Worm (Caenorhabditis elegans) whole organism, young adult: ENCODE results near the gene ZK1320.9.

Experiments
- B0261.1 ChIP-seq: sonication (generic microtip); optimal IDR thresholded peaks from 2 replicates; lab custom pipeline; 2016; ENCODE audit warnings: mild to moderate bottlenecking, missing genetic modification characterization, moderate library complexity, missing compliant biosample characterization
- B0336.3 ChIP-seq: fragments of 200-800 bp; sonication (Bioruptor generic); IDR thresholded peaks from 2 replicates; pipeline ENCODE4 v1.3.6; 2022; ENCODE audit warnings: missing genetic modification characterization, missing compliant biosample characterization
- C17E4.6 ChIP-seq: fragments of 200-800 bp; sonication (Bioruptor generic); IDR thresholded peaks from 2 replicates; pipeline ENCODE4 v1.3.6; 2022; ENCODE audit warnings: missing genetic modification reagents, missing genetic modification characterization, missing compliant biosample characterization
- D2030.7 ChIP-seq: fragments of 200-800 bp; sonication (Bioruptor generic); IDR thresholded peaks from 2 replicates; pipeline ENCODE4 v1.3.6; 2022; ENCODE audit warnings: missing genetic modification reagents, missing genetic modification characterization, missing compliant biosample characterization
- F10E7.11 ChIP-seq: sonication (generic microtip); optimal IDR thresholded peaks from 2 replicates; lab custom pipeline; 2017; ENCODE audit warnings: mild to moderate bottlenecking, missing genetic modification characterization, moderate library complexity, missing compliant biosample characterization
- Y56A3A.18 ChIP-seq: fragments of 200-800 bp; sonication (Bioruptor generic); IDR thresholded peaks from 2 replicates; pipeline ENCODE4 v1.3.6; 2022; ENCODE audit warnings: missing genetic modification reagents, missing genetic modification characterization, missing compliant biosample characterization
- Y67H2A.10 ChIP-seq: fragments of 200-800 bp; sonication (Bioruptor generic); conservative IDR thresholded peaks from 2 replicates; pipeline ENCODE4 v1.3.6; 2022; ENCODE audit warnings: missing genetic modification reagents, missing genetic modification characterization, missing compliant biosample characterization
- Y79H2A.3 ChIP-seq: fragments of 200-800 bp; sonication (Bioruptor generic); conservative IDR thresholded peaks from 2 replicates; pipeline ENCODE4 v1.3.6; 2022; ENCODE audit warnings: missing genetic modification reagents, missing genetic modification characterization, missing compliant biosample characterization
- athp-1 ChIP-seq: sonication (generic microtip); optimal IDR thresholded peaks from 2 replicates; lab custom pipeline; 2017; ENCODE audit warnings: mild to moderate bottlenecking, missing genetic modification characterization, missing compliant biosample characterization
- attf-3 ChIP-seq: fragments of 200-800 bp; sonication (Bioruptor generic); conservative IDR thresholded peaks from 2 replicates; pipeline ENCODE4 v1.3.6; 2022; ENCODE audit warnings: missing genetic modification reagents, missing genetic modification characterization, missing compliant biosample characterization
- attf-6 ChIP-seq: fragments of 200-800 bp; sonication (Bioruptor generic); IDR thresholded peaks from 2 replicates; pipeline ENCODE4 v1.3.6; 2022; ENCODE audit warnings: missing genetic modification reagents, missing genetic modification characterization, missing compliant biosample characterization
- bed-1 ChIP-seq: fragments of 200-800 bp; sonication (Bioruptor generic); IDR thresholded peaks from 2 replicates; pipeline ENCODE4 v1.3.6; 2022; ENCODE audit warnings: missing genetic modification reagents, missing genetic modification characterization, missing compliant biosample characterization
- ceh-27 ChIP-seq: fragments of 200-800 bp; sonication (Bioruptor generic); optimal IDR thresholded peaks from 2 replicates; lab custom pipeline; 2018; ENCODE audit warnings: mild to moderate bottlenecking, missing genetic modification characterization, moderate library complexity, missing compliant biosample characterization
- ceh-91 ChIP-seq: fragments of 200-800 bp; sonication (Bioruptor generic); IDR thresholded peaks from 2 replicates; pipeline ENCODE4 v1.3.6; 2022; ENCODE audit warnings: missing genetic modification reagents, missing genetic modification characterization, missing compliant biosample characterization
- chd-7 ChIP-seq: sonication (generic microtip); optimal IDR thresholded peaks from 2 replicates; lab custom pipeline; 2016; ENCODE audit warnings: mild to moderate bottlenecking, missing genetic modification characterization, moderate library complexity, missing compliant biosample characterization
- die-1 ChIP-seq: sonication (generic microtip); optimal IDR thresholded peaks from 2 replicates; lab custom pipeline; 2016; ENCODE audit warnings: missing genotype, mild to moderate bottlenecking, missing genetic modification characterization, missing compliant biosample characterization
- dox-1 ChIP-seq: fragments of 200-800 bp; sonication (Bioruptor generic); IDR thresholded peaks from 2 replicates; pipeline ENCODE4 v1.3.6; 2022; ENCODE audit warnings: missing genetic modification reagents, missing genetic modification characterization, missing compliant biosample characterization
- dpff-1 ChIP-seq: sonication (generic microtip); optimal IDR thresholded peaks from 2 replicates; lab custom pipeline; 2017; ENCODE audit warnings: mild to moderate bottlenecking, missing genetic modification characterization, missing compliant biosample characterization
- dpl-1 ChIP-seq: fragments of 150-350 bp; optimal IDR thresholded peaks from 2 replicates; lab custom pipeline; 2014; ENCODE audit warnings: missing biosample characterization, missing genetic modification reagents, missing genetic modification characterization
- egl-44 ChIP-seq: fragments of 200-800 bp; sonication (Bioruptor generic); IDR thresholded peaks from 2 replicates; pipeline ENCODE4 v1.3.6; 2022; ENCODE audit warnings: missing genetic modification reagents, missing genetic modification characterization, missing compliant biosample characterization
- egrh-3 ChIP-seq: fragments of 200-800 bp; sonication (Bioruptor generic); IDR thresholded peaks from 2 replicates; pipeline ENCODE4 v1.3.6; 2022; ENCODE audit warnings: missing genetic modification reagents, missing genetic modification characterization, missing compliant biosample characterization
- gei-17 ChIP-seq: fragments of 200-800 bp; sonication (Bioruptor generic); optimal IDR thresholded peaks from 2 replicates; lab custom pipeline; 2018; ENCODE audit warnings: mild to moderate bottlenecking, missing genetic modification characterization, missing compliant biosample characterization
- hlh-26 ChIP-seq: fragments of 200-800 bp; sonication (Bioruptor generic); conservative IDR thresholded peaks from 2 replicates; pipeline ENCODE4 v1.3.6; 2022; ENCODE audit warnings: missing genetic modification reagents, missing genetic modification characterization, missing compliant biosample characterization
- hsf-1 ChIP-seq: fragments of 200-800 bp; sonication (Bioruptor generic); IDR thresholded peaks from 2 replicates; pipeline ENCODE4 v1.3.6; 2022; ENCODE audit warnings: missing genetic modification reagents, missing genetic modification characterization, missing compliant biosample characterization
- let-526 ChIP-seq: fragments of 200-800 bp; sonication (Bioruptor generic); IDR thresholded peaks from 2 replicates; pipeline ENCODE4 v1.3.6; 2022; ENCODE audit warnings: missing genetic modification reagents, missing genetic modification characterization, missing compliant biosample characterization
- lin-35 ChIP-seq, 3 experiments: fragments of 150-350 bp in 2 of 3; sonication (generic microtip) in 1 of 3; optimal IDR thresholded peaks; 2 replicates each; lab custom pipeline; 2014 to 2018; ENCODE audit warnings: missing biosample characterization in 3 of 3, missing genetic modification characterization in 3 of 3, missing genetic modification reagents in 3 of 3
- lin-54 ChIP-seq: fragments of 200-800 bp; sonication (Bioruptor generic); optimal IDR thresholded peaks from 2 replicates; lab custom pipeline; 2018; ENCODE audit warnings: mild to moderate bottlenecking, missing genetic modification characterization, missing compliant biosample characterization
- madf-6 ChIP-seq: fragments of 200-800 bp; sonication (Bioruptor generic); IDR thresholded peaks from 2 replicates; pipeline ENCODE4 v1.3.6; 2022; ENCODE audit warnings: missing genetic modification reagents, missing genetic modification characterization, missing compliant biosample characterization
- mes-4 ChIP-seq: sonication (generic microtip); optimal IDR thresholded peaks from 2 replicates; lab custom pipeline; 2016; ENCODE audit warnings: missing genotype, missing genetic modification characterization, missing compliant biosample characterization
- nfya-2 ChIP-seq: fragments of 200-800 bp; sonication (Bioruptor generic); IDR thresholded peaks from 2 replicates; pipeline ENCODE4 v1.3.6; 2022; ENCODE audit warnings: missing genetic modification reagents, missing genetic modification characterization, missing compliant biosample characterization
- nhr-120 ChIP-seq: fragments of 200-800 bp; sonication (Bioruptor generic); IDR thresholded peaks from 2 replicates; pipeline ENCODE4 v1.3.6; 2022; ENCODE audit warnings: missing genetic modification characterization, missing compliant biosample characterization
- nhr-90 ChIP-seq: sonication (generic microtip); optimal IDR thresholded peaks from 2 replicates; lab custom pipeline; 2016; ENCODE audit warnings: missing genotype, mild to moderate bottlenecking, missing genetic modification characterization, missing compliant biosample characterization
- pha-4 ChIP-seq: fragments of 150-350 bp; sonication (generic microtip); optimal IDR thresholded peaks from 2 replicates; lab custom pipeline; 2014; ENCODE audit warnings: missing biosample characterization, missing genetic modification reagents, missing genetic modification characterization
- rpc-1 ChIP-seq, 2 experiments: fragments of 150-350 bp in 1 of 2; sonication (generic microtip) in 1 of 2; optimal IDR thresholded peaks; 2 replicates each; lab custom pipeline; 2014 to 2018; ENCODE audit warnings: missing biosample characterization in 1 of 2, missing genetic modification characterization in 1 of 2, missing genetic modification reagents in 1 of 2, missing genotype in 1 of 2
- sea-2 ChIP-seq: fragments of 200-800 bp; sonication (Bioruptor generic); IDR thresholded peaks from 2 replicates; pipeline ENCODE4 v1.3.6; 2022; ENCODE audit warnings: missing genetic modification characterization, missing compliant biosample characterization
- snpc-1.1 ChIP-seq: sonication (generic microtip); optimal IDR thresholded peaks from 2 replicates; lab custom pipeline; 2017; ENCODE audit warnings: missing genetic modification characterization, mild to moderate bottlenecking, missing compliant biosample characterization, antibody characterized with exemption, moderate library complexity, missing genotype, missing genetic modification reagents; ENCODE audit not compliant: insufficient read depth
- snpc-1.3 ChIP-seq: sonication (generic microtip); optimal IDR thresholded peaks from 2 replicates; lab custom pipeline; 2017; ENCODE audit warnings: missing genetic modification characterization, mild to moderate bottlenecking, missing compliant biosample characterization, antibody characterized with exemption, moderate library complexity, missing genotype, missing genetic modification reagents; ENCODE audit not compliant: insufficient read depth
- snpc-4 ChIP-seq, 5 experiments: fragments of 150-350 bp in 1 of 5; sonication (generic microtip) in 4 of 5; optimal IDR thresholded peaks; 2 replicates each; lab custom pipeline; 2014 to 2018; ENCODE audit warnings: missing genetic modification characterization in 5 of 5, missing biosample characterization in 3 of 5, antibody characterized with exemption in 2 of 5, mild to moderate bottlenecking in 2 of 5, missing compliant biosample characterization in 2 of 5, missing genotype in 2 of 5, moderate library complexity in 2 of 5, missing genetic modification reagents in 1 of 5
- somi-1 ChIP-seq: fragments of 200-800 bp; sonication (Bioruptor generic); optimal IDR thresholded peaks from 2 replicates; lab custom pipeline; 2018; ENCODE audit warnings: mild to moderate bottlenecking, missing genetic modification characterization, missing compliant biosample characterization
- sptf-2 ChIP-seq: fragments of 200-800 bp; sonication (Bioruptor generic); optimal IDR thresholded peaks from 2 replicates; lab custom pipeline; 2018; ENCODE audit warnings: mild to moderate bottlenecking, missing genetic modification characterization, missing compliant biosample characterization
- tbp1 ChIP-seq: fragments of 200-800 bp; sonication (Bioruptor generic); optimal IDR thresholded peaks from 2 replicates; lab custom pipeline; 2018; ENCODE audit warnings: mild to moderate bottlenecking, missing genetic modification characterization, missing compliant biosample characterization
- unc-130 ChIP-seq: sonication (generic microtip); optimal IDR thresholded peaks from 2 replicates; lab custom pipeline; 2016; ENCODE audit warnings: missing genetic modification reagents, missing genetic modification characterization, missing compliant biosample characterization
- unc-62 ChIP-seq: fragments of 150-350 bp; optimal IDR thresholded peaks from 2 replicates; lab custom pipeline; 2014; ENCODE audit warnings: missing biosample characterization, missing genetic modification reagents, missing genetic modification characterization
- xnd-1 ChIP-seq: sonication (generic microtip); optimal IDR thresholded peaks from 2 replicates; lab custom pipeline; 2016; ENCODE audit warnings: missing genotype, missing genetic modification reagents, missing genetic modification characterization, missing compliant biosample characterization
- zfh-2 ChIP-seq: fragments of 200-800 bp; sonication (Bioruptor generic); conservative IDR thresholded peaks from 2 replicates; pipeline ENCODE4 v1.3.6; 2022; ENCODE audit warnings: missing genetic modification reagents, missing genetic modification characterization, missing compliant biosample characterization
- zim-3 ChIP-seq: sonication (generic microtip); optimal IDR thresholded peaks from 2 replicates; lab custom pipeline; 2017; ENCODE audit warnings: mild to moderate bottlenecking, missing genetic modification characterization, moderate library complexity, missing compliant biosample characterization
- ztf-22 ChIP-seq: fragments of 200-800 bp; sonication (Bioruptor generic); optimal IDR thresholded peaks from 2 replicates; lab custom pipeline; 2018; ENCODE audit warnings: mild to moderate bottlenecking, missing genetic modification characterization, moderate library complexity, missing compliant biosample characterization
- ztf-28 ChIP-seq: fragments of 200-800 bp; sonication (Bioruptor generic); IDR thresholded peaks from 2 replicates; pipeline ENCODE4 v1.3.6; 2022; ENCODE audit warnings: missing genetic modification reagents, missing genetic modification characterization, missing compliant biosample characterization

The ZK1320.9 gene

ce11 chrII:9646122-9646555 lies 40.4 kb downstream of the ZK1320.9 start (continued):
- TF ChIP-seq xnd-1 (tag; lab: Kevin White, UChicago) (no peak), ceh-27 (GFP tag; lab: Kevin White, UChicago) (peak; percentile 70), unc-130 (no peak), pha-4 (tag; lab: Kevin White, UChicago) (no peak), hlh-26 (GFP tag; lab: Robert Waterston, UW) (no peak), sptf-2 (GFP tag; lab: Kevin White, UChicago) (no peak), C17E4.6 (no peak), unc-62 (GFP tag; lab: Kevin White, UChicago) (peak; percentile 7), nfya-2 (GFP tag; lab: Robert Waterston, UW) (no peak), snpc-1.3 (tag; lab: Kevin White, UChicago) (no peak), ztf-28 (GFP tag; lab: Robert Waterston, UW) (no peak), dpl-1 (GFP tag; lab: Kevin White, UChicago) (no peak), let-526 (no peak), bed-1 (GFP tag; lab: Robert Waterston, UW) (no peak), Y67H2A.10 (GFP tag; lab: Robert Waterston, UW) (no peak), attf-3 (GFP tag; lab: Robert Waterston, UW) (peak; percentile 26; the same call in 1 of the 2 replicates), sea-2 (GFP tag; lab: Robert Waterston, UW) (0 out of 2 replicates have a peak, but pooled peaks have one; percentile 31), lin-35 (GFP tag; optimal IDR thresholded peaks at IDR 0.05; lab: Kevin White, UChicago) (peak in 1 of 3 experiments; percentile 51), mes-4 (no peak), dpff-1 (tag; lab: Kevin White, UChicago) (no peak), ztf-22 (GFP tag; lab: Kevin White, UChicago) (no peak), Y79H2A.3 (GFP tag; lab: Robert Waterston, UW) (no peak), madf-6 (GFP tag; lab: Robert Waterston, UW) (no peak), athp-1 (tag; lab: Kevin White, UChicago) (no peak), zim-3 (no peak), nhr-120 (GFP tag; lab: Robert Waterston, UW) (no peak), B0336.3 (GFP tag; lab: Robert Waterston, UW) (peak; percentile 16; the same call in 1 of the 2 replicates), attf-6 (GFP tag; lab: Robert Waterston, UW) (no peak), hsf-1 (no peak), snpc-4 (GFP tag; optimal IDR thresholded peaks at IDR 0.05; lab: Kevin White, UChicago) (no peak), snpc-4 (tag; optimal IDR thresholded peaks at IDR 0.05; lab: Kevin White, UChicago) (peak in 2 of 4 experiments; percentile 4 to 35), egrh-3 (GFP tag; lab: Robert Waterston, UW) (peak; percentile 46; the same call in 1 of the 2 replicates), somi-1 (GFP tag; lab: Kevin White, UChicago) (peak; percentile 48), gei-17 (GFP tag; lab: Kevin White, UChicago) (peak; percentile 18), egl-44 (no peak), tbp1 (GFP tag; lab: Kevin White, UChicago) (no peak), rpc-1 (optimal IDR thresholded peaks at IDR 0.05; lab: Kevin White, UChicago) (no peak), rpc-1 (tag; optimal IDR thresholded peaks at IDR 0.05; lab: Kevin White, UChicago) (no peak), dox-1 (GFP tag; lab: Robert Waterston, UW) (peak; percentile 58; the same call in 1 of the 2 replicates), die-1 (tag; lab: Kevin White, UChicago) (no peak), D2030.7 (GFP tag; lab: Robert Waterston, UW) (no peak), zfh-2 (peak; percentile 91), chd-7 (peak; percentile 45), B0261.1 (tag; lab: Kevin White, UChicago) (no peak), Y56A3A.18 (no peak), nhr-90 (tag; lab: Kevin White, UChicago) (no peak), F10E7.11 (no peak), ceh-91 (GFP tag; lab: Robert Waterston, UW) (no peak), snpc-1.1 (no peak), lin-54 (GFP tag; lab: Kevin White, UChicago) (peak; percentile 37)
